Worm (Caenorhabditis elegans) whole organism, young adult: ENCODE measurements around the gene wdr-46.

Experiments
- C06A6.2 ChIP-seq: fragments of 200-800 bp; sonication (Bioruptor generic); conservative IDR thresholded peaks from 2 replicates; pipeline ENCODE4 v1.3.6; 2022; ENCODE audit warnings: missing genetic modification characterization, missing compliant biosample characterization
- D2030.7 ChIP-seq: fragments of 200-800 bp; sonication (Bioruptor generic); IDR thresholded peaks from 2 replicates; pipeline ENCODE4 v1.3.6; 2022; ENCODE audit warnings: missing genetic modification reagents, missing genetic modification characterization, missing compliant biosample characterization
- F22D6.2 ChIP-seq: sonication (generic microtip); optimal IDR thresholded peaks from 2 replicates; lab custom pipeline; 2016; ENCODE audit warnings: mild to moderate bottlenecking, missing genetic modification characterization, missing compliant biosample characterization
- F23B12.7 ChIP-seq: sonication (generic microtip); optimal IDR thresholded peaks from 2 replicates; lab custom pipeline; 2017; ENCODE audit warnings: missing genetic modification characterization, mild to moderate bottlenecking, missing compliant biosample characterization, antibody characterized with exemption, moderate library complexity; ENCODE audit not compliant: insufficient read depth
- F55B11.4 ChIP-seq: sonication (generic microtip); optimal IDR thresholded peaks from 2 replicates; lab custom pipeline; 2016; ENCODE audit warnings: missing compliant biosample characterization, missing genetic modification characterization, borderline replicate concordance; ENCODE audit not compliant: insufficient read depth
- F57A8.1 ChIP-seq: fragments of 200-800 bp; sonication (Bioruptor generic); optimal IDR thresholded peaks from 2 replicates; lab custom pipeline; 2018; ENCODE audit warnings: mild to moderate bottlenecking, missing genetic modification characterization, moderate library complexity, missing compliant biosample characterization
- Y53F4B.3 ChIP-seq: fragments of 200-800 bp; sonication (Bioruptor generic); IDR thresholded peaks from 2 replicates; pipeline ENCODE4 v1.3.6; 2022; ENCODE audit warnings: missing genetic modification reagents, missing genetic modification characterization, missing compliant biosample characterization
- Y53G8AR.9 ChIP-seq: fragments of 200-800 bp; sonication (Bioruptor generic); conservative IDR thresholded peaks from 2 replicates; pipeline ENCODE4 v1.3.6; 2022; ENCODE audit warnings: missing genetic modification reagents, missing genetic modification characterization, missing compliant biosample characterization
- Y56A3A.18 ChIP-seq: fragments of 200-800 bp; sonication (Bioruptor generic); IDR thresholded peaks from 2 replicates; pipeline ENCODE4 v1.3.6; 2022; ENCODE audit warnings: missing genetic modification reagents, missing genetic modification characterization, missing compliant biosample characterization
- Y67H2A.10 ChIP-seq: fragments of 200-800 bp; sonication (Bioruptor generic); conservative IDR thresholded peaks from 2 replicates; pipeline ENCODE4 v1.3.6; 2022; ENCODE audit warnings: missing genetic modification reagents, missing genetic modification characterization, missing compliant biosample characterization
- Y95B8A.8 ChIP-seq: fragments of 200-800 bp; sonication (Bioruptor generic); IDR thresholded peaks from 2 replicates; pipeline ENCODE4 v1.3.6; 2022; ENCODE audit warnings: missing genetic modification reagents, missing genetic modification characterization, missing compliant biosample characterization
- ZK185.1 ChIP-seq: sonication (generic microtip); optimal IDR thresholded peaks from 2 replicates; lab custom pipeline; 2016; ENCODE audit warnings: mild to moderate bottlenecking, missing genetic modification characterization, missing compliant biosample characterization; ENCODE audit not compliant: poor library complexity, severe bottlenecking
- ama-1 ChIP-seq, 3 experiments: fragments of 150-350 bp in 1 of 3; sonication (generic microtip) in 2 of 3; optimal IDR thresholded peaks; 2 replicates each; lab custom pipeline; 2014 to 2018; ENCODE audit warnings: missing biosample characterization in 2 of 3, missing genetic modification characterization in 2 of 3, missing genetic modification reagents in 2 of 3
- aptf-2 ChIP-seq: fragments of 200-800 bp; sonication (Bioruptor generic); conservative IDR thresholded peaks from 2 replicates; pipeline ENCODE4 v1.3.6; 2022; ENCODE audit warnings: missing genetic modification reagents, missing genetic modification characterization, missing compliant biosample characterization
- atf-7 ChIP-seq: sonication (generic microtip); optimal IDR thresholded peaks from 2 replicates; lab custom pipeline; 2017; ENCODE audit warnings: mild to moderate bottlenecking, missing genetic modification characterization, missing compliant biosample characterization
- cebp-2 ChIP-seq: fragments of 200-800 bp; sonication (Bioruptor generic); IDR thresholded peaks from 2 replicates; pipeline ENCODE4 v1.3.6; 2022; ENCODE audit warnings: missing genetic modification characterization, missing compliant biosample characterization
- ceh-27 ChIP-seq: fragments of 200-800 bp; sonication (Bioruptor generic); optimal IDR thresholded peaks from 2 replicates; lab custom pipeline; 2018; ENCODE audit warnings: mild to moderate bottlenecking, missing genetic modification characterization, moderate library complexity, missing compliant biosample characterization
- ceh-91 ChIP-seq: fragments of 200-800 bp; sonication (Bioruptor generic); IDR thresholded peaks from 2 replicates; pipeline ENCODE4 v1.3.6; 2022; ENCODE audit warnings: missing genetic modification reagents, missing genetic modification characterization, missing compliant biosample characterization
- chd-7 ChIP-seq: sonication (generic microtip); optimal IDR thresholded peaks from 2 replicates; lab custom pipeline; 2016; ENCODE audit warnings: mild to moderate bottlenecking, missing genetic modification characterization, moderate library complexity, missing compliant biosample characterization
- dpff-1 ChIP-seq: sonication (generic microtip); optimal IDR thresholded peaks from 2 replicates; lab custom pipeline; 2017; ENCODE audit warnings: mild to moderate bottlenecking, missing genetic modification characterization, missing compliant biosample characterization
- gei-17 ChIP-seq: fragments of 200-800 bp; sonication (Bioruptor generic); optimal IDR thresholded peaks from 2 replicates; lab custom pipeline; 2018; ENCODE audit warnings: mild to moderate bottlenecking, missing genetic modification characterization, missing compliant biosample characterization
- hlh-26 ChIP-seq: fragments of 200-800 bp; sonication (Bioruptor generic); conservative IDR thresholded peaks from 2 replicates; pipeline ENCODE4 v1.3.6; 2022; ENCODE audit warnings: missing genetic modification reagents, missing genetic modification characterization, missing compliant biosample characterization
- hmg-1.2 ChIP-seq: fragments of 200-800 bp; sonication (Bioruptor generic); IDR thresholded peaks from 2 replicates; pipeline ENCODE4 v1.3.6; 2022; ENCODE audit warnings: missing genetic modification reagents, missing genetic modification characterization, missing compliant biosample characterization
- hrde-1 ChIP-seq: sonication (generic microtip); optimal IDR thresholded peaks from 2 replicates; lab custom pipeline; 2016; ENCODE audit warnings: missing genetic modification characterization, mild to moderate bottlenecking, missing compliant biosample characterization, moderate library complexity, missing genotype, missing genetic modification reagents, borderline replicate concordance
- let-607 ChIP-seq, 2 experiments: fragments of 200-800 bp in 1 of 2; sonication (Bioruptor generic) in 1 of 2; sonication (generic microtip) in 1 of 2; optimal IDR thresholded peaks; 2 replicates each; lab custom pipeline; 2016 to 2018; ENCODE audit warnings: mild to moderate bottlenecking in 2 of 2, missing compliant biosample characterization in 2 of 2, missing genetic modification characterization in 2 of 2, moderate library complexity in 2 of 2, missing genotype in 1 of 2
- lin-26 ChIP-seq: fragments of 200-800 bp; sonication (Bioruptor generic); IDR thresholded peaks from 2 replicates; pipeline ENCODE4 v1.3.6; 2022; ENCODE audit warnings: missing genetic modification reagents, missing genetic modification characterization, missing compliant biosample characterization
- lin-35 ChIP-seq, 3 experiments: fragments of 150-350 bp in 2 of 3; sonication (generic microtip) in 1 of 3; optimal IDR thresholded peaks; 2 replicates each; lab custom pipeline; 2014 to 2018; ENCODE audit warnings: missing biosample characterization in 3 of 3, missing genetic modification characterization in 3 of 3, missing genetic modification reagents in 3 of 3
- lin-40 ChIP-seq: sonication (generic microtip); optimal IDR thresholded peaks from 2 replicates; lab custom pipeline; 2016; ENCODE audit warnings: missing genetic modification characterization, mild to moderate bottlenecking, missing compliant biosample characterization, missing genotype, missing genetic modification reagents
- lin-54 ChIP-seq: fragments of 200-800 bp; sonication (Bioruptor generic); optimal IDR thresholded peaks from 2 replicates; lab custom pipeline; 2018; ENCODE audit warnings: mild to moderate bottlenecking, missing genetic modification characterization, missing compliant biosample characterization
- lir-1 ChIP-seq: fragments of 200-800 bp; sonication (Bioruptor generic); conservative IDR thresholded peaks from 2 replicates; pipeline ENCODE4 v1.3.6; 2022; ENCODE audit warnings: missing genetic modification reagents, missing genetic modification characterization, missing compliant biosample characterization
- madf-8 ChIP-seq: fragments of 200-800 bp; sonication (Bioruptor generic); conservative IDR thresholded peaks from 2 replicates; pipeline ENCODE4 v1.3.6; 2022; ENCODE audit warnings: missing genetic modification reagents, missing genetic modification characterization, missing compliant biosample characterization
- mcd-1 ChIP-seq: fragments of 200-800 bp; sonication (Bioruptor generic); IDR thresholded peaks from 2 replicates; pipeline ENCODE4 v1.3.6; 2022; ENCODE audit warnings: missing genetic modification reagents, missing genetic modification characterization, missing compliant biosample characterization
- nhr-120 ChIP-seq: fragments of 200-800 bp; sonication (Bioruptor generic); IDR thresholded peaks from 2 replicates; pipeline ENCODE4 v1.3.6; 2022; ENCODE audit warnings: missing genetic modification characterization, missing compliant biosample characterization
- rcor-1 ChIP-seq: fragments of 200-800 bp; sonication (Bioruptor generic); IDR thresholded peaks from 2 replicates; pipeline ENCODE4 v1.3.6; 2022; ENCODE audit warnings: missing genetic modification reagents, missing genetic modification characterization, missing compliant biosample characterization
- sea-2 ChIP-seq: fragments of 200-800 bp; sonication (Bioruptor generic); IDR thresholded peaks from 2 replicates; pipeline ENCODE4 v1.3.6; 2022; ENCODE audit warnings: missing genetic modification characterization, missing compliant biosample characterization
- snpc-1.1 ChIP-seq: sonication (generic microtip); optimal IDR thresholded peaks from 2 replicates; lab custom pipeline; 2017; ENCODE audit warnings: missing genetic modification characterization, mild to moderate bottlenecking, missing compliant biosample characterization, antibody characterized with exemption, moderate library complexity, missing genotype, missing genetic modification reagents; ENCODE audit not compliant: insufficient read depth
- tbp1 ChIP-seq: fragments of 200-800 bp; sonication (Bioruptor generic); optimal IDR thresholded peaks from 2 replicates; lab custom pipeline; 2018; ENCODE audit warnings: mild to moderate bottlenecking, missing genetic modification characterization, missing compliant biosample characterization
- tbx-9 ChIP-seq: sonication (generic microtip); optimal IDR thresholded peaks from 2 replicates; lab custom pipeline; 2016; ENCODE audit warnings: borderline replicate concordance, missing genetic modification characterization, inconsistent platforms, missing compliant biosample characterization
- unc-130 ChIP-seq: sonication (generic microtip); optimal IDR thresholded peaks from 2 replicates; lab custom pipeline; 2016; ENCODE audit warnings: missing genetic modification reagents, missing genetic modification characterization, missing compliant biosample characterization
- zfh-2 ChIP-seq: fragments of 200-800 bp; sonication (Bioruptor generic); conservative IDR thresholded peaks from 2 replicates; pipeline ENCODE4 v1.3.6; 2022; ENCODE audit warnings: missing genetic modification reagents, missing genetic modification characterization, missing compliant biosample characterization
- zim-3 ChIP-seq: sonication (generic microtip); optimal IDR thresholded peaks from 2 replicates; lab custom pipeline; 2017; ENCODE audit warnings: mild to moderate bottlenecking, missing genetic modification characterization, moderate library complexity, missing compliant biosample characterization
- ztf-22 ChIP-seq: fragments of 200-800 bp; sonication (Bioruptor generic); optimal IDR thresholded peaks from 2 replicates; lab custom pipeline; 2018; ENCODE audit warnings: mild to moderate bottlenecking, missing genetic modification characterization, moderate library complexity, missing compliant biosample characterization
- ztf-26 ChIP-seq: sonication (generic microtip); optimal IDR thresholded peaks from 2 replicates; lab custom pipeline; 2017; ENCODE audit warnings: missing genetic modification characterization, missing compliant biosample characterization
- ztf-28 ChIP-seq: fragments of 200-800 bp; sonication (Bioruptor generic); IDR thresholded peaks from 2 replicates; pipeline ENCODE4 v1.3.6; 2022; ENCODE audit warnings: missing genetic modification reagents, missing genetic modification characterization, missing compliant biosample characterization

Gene wdr-46

DNA sequence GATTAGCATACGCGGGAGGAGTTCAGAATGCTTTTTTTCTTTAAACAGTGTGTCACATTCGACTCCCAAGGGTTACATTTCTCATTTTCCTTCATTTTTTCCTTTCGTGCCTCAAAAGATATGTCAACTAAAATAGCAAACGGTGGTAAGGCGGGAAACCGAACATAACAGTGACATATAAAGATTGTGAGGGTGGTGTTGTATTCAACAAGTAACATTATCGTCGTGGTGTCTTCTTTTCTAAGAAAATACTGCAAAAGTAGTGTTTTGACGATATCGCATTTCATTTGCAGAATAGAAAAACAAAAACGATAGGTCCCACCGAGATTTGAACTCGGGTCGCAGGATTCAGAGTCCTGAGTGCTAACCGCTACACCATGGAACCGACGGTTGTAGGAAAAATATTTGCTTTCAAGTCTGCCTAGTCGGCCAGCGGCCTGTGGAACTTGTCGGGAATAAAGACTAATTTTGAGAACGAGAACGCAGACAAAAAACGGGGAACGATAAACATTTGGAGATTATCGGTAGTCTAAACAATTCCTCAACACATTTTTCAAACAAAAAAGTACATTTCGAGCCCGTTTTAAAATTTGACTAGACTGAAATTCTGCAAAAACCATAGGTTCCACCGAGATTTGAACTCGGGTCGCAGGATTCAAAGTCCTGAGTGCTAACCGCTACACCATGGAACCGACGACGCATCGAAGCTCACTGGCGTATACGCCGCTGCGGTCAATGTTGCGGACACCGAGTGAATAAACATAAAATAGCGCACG, 44.8 kb downstream of the wdr-46 start (continued):
- TF ChIP-seq F22D6.2 (tag; lab: Kevin White, UChicago), result no peak
- TF ChIP-seq atf-7, result peak; percentile 11
- peak; percentile 12 for TF ChIP-seq chd-7 (tag; lab: Kevin White, UChicago)
- no peak for TF ChIP-seq ztf-22 (GFP tag; lab: Kevin White, UChicago)
- TF ChIP-seq hmg-1.2 (GFP tag; lab: Robert Waterston, UW), result peak; percentile 53
- no peak for TF ChIP-seq hlh-26 (GFP tag; lab: Robert Waterston, UW)
- TF ChIP-seq F23B12.7 (tag; lab: Kevin White, UChicago), result no peak
- no peak for TF ChIP-seq Y53G8AR.9 (GFP tag; lab: Robert Waterston, UW)
- no peak for TF ChIP-seq let-607 (tag; optimal IDR thresholded peaks at IDR 0.05; lab: Kevin White, UChicago)
- no peak for TF ChIP-seq rcor-1 (GFP tag; lab: Robert Waterston, UW)
- peak; percentile 3 for TF ChIP-seq unc-130 (GFP tag; lab: Kevin White, UChicago)
- TF ChIP-seq Y56A3A.18 (GFP tag; lab: Robert Waterston, UW), result no peak
- TF ChIP-seq aptf-2 (GFP tag; lab: Robert Waterston, UW), result no peak
- TF ChIP-seq snpc-1.1 (tag; lab: Kevin White, UChicago), result peak; percentile 86
- TF ChIP-seq D2030.7, result peak; percentile 28; the same call in 1 of the 2 replicates
- peak; percentile 77 for TF ChIP-seq lin-26 (GFP tag; lab: Robert Waterston, UW)
- TF ChIP-seq F57A8.1 (GFP tag; lab: Kevin White, UChicago), result no peak
- TF ChIP-seq Y95B8A.8, result 0 out of 2 replicates have a peak, but pooled peaks have one; percentile 20
- no peak for TF ChIP-seq nhr-120 (GFP tag; lab: Robert Waterston, UW)
- no peak for TF ChIP-seq cebp-2
- TF ChIP-seq tbp1 (GFP tag; lab: Kevin White, UChicago), result peak; percentile 92
- no peak for TF ChIP-seq ama-1 (optimal IDR thresholded peaks at IDR 0.05; lab: Kevin White, UChicago)
- TF ChIP-seq ama-1 (GFP tag; optimal IDR thresholded peaks at IDR 0.05; lab: Kevin White, UChicago), result no peak
- TF ChIP-seq lin-40 (tag; lab: Kevin White, UChicago), result no peak
- TF ChIP-seq lin-54, result peak; percentile 13
- no peak for TF ChIP-seq ztf-28
- no peak for TF ChIP-seq Y67H2A.10 (GFP tag; lab: Robert Waterston, UW)
- TF ChIP-seq F55B11.4 (tag; lab: Kevin White, UChicago), result no peak
- no peak for TF ChIP-seq gei-17 (GFP tag; lab: Kevin White, UChicago)
- no peak for TF ChIP-seq lin-35 (GFP tag; optimal IDR thresholded peaks at IDR 0.05; lab: Kevin White, UChicago)
- peak; percentile 12 for TF ChIP-seq ztf-26 (tag; lab: Kevin White, UChicago)
- TF ChIP-seq ZK185.1, result peak; percentile 43
- no peak for TF ChIP-seq ceh-27 (GFP tag; lab: Kevin White, UChicago)
- TF ChIP-seq C06A6.2, result no peak
- TF ChIP-seq zfh-2 (GFP tag; lab: Robert Waterston, UW), result no peak
- TF ChIP-seq lir-1 (GFP tag; lab: Robert Waterston, UW), result no peak
- TF ChIP-seq hrde-1, result no peak
- no peak for TF ChIP-seq tbx-9 (tag; lab: Kevin White, UChicago)
- peak; percentile 33 for TF ChIP-seq zim-3 (tag; lab: Kevin White, UChicago)
- TF ChIP-seq dpff-1 (tag; lab: Kevin White, UChicago), result no peak
- TF ChIP-seq mcd-1 (GFP tag; lab: Robert Waterston, UW), result peak; percentile 40; the same call in 1 of the 2 replicates
- TF ChIP-seq Y53F4B.3 (GFP tag; lab: Robert Waterston, UW), result no peak
- TF ChIP-seq ceh-91, result no peak
- no peak for TF ChIP-seq sea-2 (GFP tag; lab: Robert Waterston, UW)
- no peak for TF ChIP-seq madf-8 (GFP tag; lab: Robert Waterston, UW)
